Fruit fly (Drosophila melanogaster) whole organism, embryonic: ENCODE measurements around the gene CG6409.

Source experiments
- Adf1 ChIP-seq: fragments of 200-800 bp; sonication (Bioruptor generic); IDR thresholded peaks from 2 replicates; pipeline ENCODE4 v1.3.6; 2022; ENCODE audit warnings: missing biosample characterization, missing genetic modification characterization
- CG11085 ChIP-seq: fragments of 200-800 bp; sonication (Bioruptor generic); IDR thresholded peaks from 2 replicates; pipeline ENCODE4 v1.3.6; 2022; ENCODE audit warnings: missing biosample characterization, missing genetic modification characterization
- CG11504 ChIP-seq: fragments of 200-800 bp; sonication (Bioruptor generic); optimal IDR thresholded peaks from 3 replicates; lab custom pipeline; 2019; ENCODE audit warnings: missing biosample characterization, mild to moderate bottlenecking, missing genetic modification characterization, moderate library complexity
- CG12219 ChIP-seq: fragments of 200-800 bp; sonication (Bioruptor generic); optimal IDR thresholded peaks from 3 replicates; lab custom pipeline; 2018; ENCODE audit warnings: missing biosample characterization, mild to moderate bottlenecking, missing genetic modification characterization
- CG15073 ChIP-seq: fragments of 200-800 bp; sonication (Bioruptor generic); optimal IDR thresholded peaks from 2 replicates; lab custom pipeline; 2016; ENCODE audit warnings: missing biosample characterization, missing genetic modification characterization
- CG15696 ChIP-seq: fragments of 200-800 bp; sonication (Bioruptor generic); optimal IDR thresholded peaks from 2 replicates; lab custom pipeline; 2019; ENCODE audit warnings: missing biosample characterization, mild to moderate bottlenecking, missing genetic modification characterization, moderate library complexity
- CG1603 ChIP-seq: fragments of 200-800 bp; sonication (Bioruptor generic); optimal IDR thresholded peaks from 2 replicates; lab custom pipeline; 2019; ENCODE audit warnings: missing biosample characterization, mild to moderate bottlenecking, missing genetic modification characterization, moderate library complexity
- CG17361 ChIP-seq: fragments of 200-800 bp; sonication (Bioruptor generic); IDR thresholded peaks from 3 replicates; pipeline ENCODE4 v1.3.6; 2022; ENCODE audit warnings: missing biosample characterization, missing genetic modification characterization
- CG18262 ChIP-seq: fragments of 200-800 bp; optimal IDR thresholded peaks from 3 replicates; lab custom pipeline; 2019; ENCODE audit warnings: missing biosample characterization, mild to moderate bottlenecking, missing genetic modification characterization, moderate library complexity
- CG18599 ChIP-seq: fragments of 200-800 bp; sonication (Bioruptor generic); optimal IDR thresholded peaks from 3 replicates; lab custom pipeline; 2017; ENCODE audit warnings: missing biosample characterization, missing genetic modification characterization, mild to moderate bottlenecking, moderate library complexity, missing genetic modification reagents
- CG30020 ChIP-seq: fragments of 200-800 bp; optimal IDR thresholded peaks from 2 replicates; lab custom pipeline; 2019; ENCODE audit warnings: missing biosample characterization, mild to moderate bottlenecking, missing genetic modification characterization, moderate library complexity
- CG34422 ChIP-seq: fragments of 200-800 bp; sonication (Bioruptor generic); IDR thresholded peaks from 3 replicates; pipeline ENCODE4 v1.3.6; 2022; ENCODE audit warnings: missing biosample characterization, missing genetic modification characterization
- CG3847 ChIP-seq: fragments of 200-800 bp; sonication (Bioruptor generic); IDR thresholded peaks from 2 replicates; pipeline ENCODE4 v1.3.6; 2022; ENCODE audit warnings: missing biosample characterization, missing genetic modification characterization
- CG6683 ChIP-seq: fragments of 200-800 bp; sonication (Bioruptor generic); optimal IDR thresholded peaks from 2 replicates; lab custom pipeline; 2017; ENCODE audit warnings: missing biosample characterization, mild to moderate bottlenecking, missing genetic modification characterization, missing genetic modification reagents
- D19B ChIP-seq: fragments of 200-800 bp; sonication (Bioruptor generic); optimal IDR thresholded peaks from 2 replicates; lab custom pipeline; 2017; ENCODE audit warnings: missing biosample characterization, mild to moderate bottlenecking, missing genetic modification characterization
- Doc2 ChIP-seq: fragments of 200-800 bp; sonication (Bioruptor generic); IDR thresholded peaks from 2 replicates; pipeline ENCODE4 v1.3.6; 2022; ENCODE audit warnings: missing biosample characterization, missing genetic modification characterization
- Fer2 ChIP-seq: fragments of 200-800 bp; sonication (Bioruptor generic); optimal IDR thresholded peaks from 2 replicates; lab custom pipeline; 2018; ENCODE audit warnings: missing biosample characterization, mild to moderate bottlenecking, missing genetic modification characterization, moderate library complexity
- GATAe ChIP-seq: fragments of 200-800 bp; sonication (Bioruptor generic); conservative IDR thresholded peaks from 2 replicates; pipeline ENCODE4 v1.3.6; 2022; ENCODE audit warnings: missing biosample characterization, missing genetic modification characterization
- HLH54F ChIP-seq: fragments of 200-800 bp; sonication (Bioruptor generic); optimal IDR thresholded peaks from 3 replicates; lab custom pipeline; 2016; ENCODE audit warnings: missing biosample characterization, missing genetic modification characterization
- HLHmδ ChIP-seq: fragments of 200-800 bp; sonication (Bioruptor generic); optimal IDR thresholded peaks from 2 replicates; lab custom pipeline; 2018; ENCODE audit warnings: missing biosample characterization, mild to moderate bottlenecking, missing genetic modification characterization, moderate library complexity
- HmgZ ChIP-seq: fragments of 200-800 bp; sonication (Bioruptor generic); optimal IDR thresholded peaks from 2 replicates; lab custom pipeline; 2018; ENCODE audit warnings: missing biosample characterization, mild to moderate bottlenecking, missing genetic modification characterization
- Jarid2 ChIP-seq: fragments of 200-800 bp; sonication (Bioruptor generic); optimal IDR thresholded peaks from 3 replicates; lab custom pipeline; 2017; ENCODE audit warnings: mild to moderate bottlenecking, missing biosample characterization, missing genetic modification reagents, missing genetic modification characterization
- Med ChIP-seq: fragments of 200-800 bp; sonication (Bioruptor generic); peaks from one replicate; lab custom pipeline; 2016; ENCODE audit warnings: missing biosample characterization, missing genetic modification characterization, mild to moderate bottlenecking, inconsistent platforms, moderate library complexity
- Mrtf ChIP-seq: fragments of 200-800 bp; sonication (Bioruptor generic); IDR thresholded peaks from 3 replicates; pipeline ENCODE4 v1.3.6; 2022; ENCODE audit warnings: missing biosample characterization, missing genetic modification characterization
- Pdp1 ChIP-seq, 2 experiments: fragments of 200-800 bp; sonication (Bioruptor generic); optimal IDR thresholded peaks; 3 replicates each; lab custom pipeline; 2016; ENCODE audit warnings: missing biosample characterization in 2 of 2, missing genetic modification characterization in 2 of 2, mild to moderate bottlenecking in 1 of 2, moderate library complexity in 1 of 2
- Sin3A ChIP-seq: fragments of >200 bp; optimal IDR thresholded peaks from 2 replicates; lab custom pipeline; 2018
- Stat92E ChIP-seq, 3 experiments: fragments of >200 bp in 2 of 3; fragments of 200-800 bp in 1 of 3; sonication (Bioruptor generic) in 1 of 3; optimal IDR thresholded peaks; 2 replicates each; lab custom pipeline; 2017 to 2019; ENCODE audit warnings: missing biosample characterization in 3 of 3, missing genetic modification characterization in 3 of 3, mild to moderate bottlenecking in 1 of 3, moderate library complexity in 1 of 3
- Xrp1 ChIP-seq: fragments of 200-800 bp; sonication (Bioruptor generic); IDR thresholded peaks from 2 replicates; pipeline ENCODE4 v1.3.6; 2022; ENCODE audit warnings: missing biosample characterization, missing genetic modification characterization
- YL-1 ChIP-seq: fragments of 200-800 bp; sonication (Bioruptor generic); optimal IDR thresholded peaks from 3 replicates; lab custom pipeline; 2017; ENCODE audit warnings: missing biosample characterization, mild to moderate bottlenecking, missing genetic modification characterization
- aop ChIP-seq: fragments of 200-800 bp; sonication (Bioruptor generic); IDR thresholded peaks from 2 replicates; pipeline ENCODE4 v1.3.6; 2022; ENCODE audit warnings: missing biosample characterization, missing genetic modification characterization
- ci ChIP-seq: fragments of 200-800 bp; sonication (Bioruptor generic); IDR thresholded peaks from 3 replicates; pipeline ENCODE4 v1.3.6; 2022; ENCODE audit warnings: missing biosample characterization, missing genetic modification characterization
- cwo ChIP-seq: fragments of 200-800 bp; sonication (Bioruptor generic); optimal IDR thresholded peaks from 3 replicates; lab custom pipeline; 2017; ENCODE audit warnings: missing biosample characterization, missing genetic modification characterization, mild to moderate bottlenecking, moderate library complexity, missing genetic modification reagents
- dmrt11E ChIP-seq: fragments of 200-800 bp; sonication (Bioruptor generic); optimal IDR thresholded peaks from 3 replicates; lab custom pipeline; 2018; ENCODE audit warnings: missing biosample characterization, mild to moderate bottlenecking, missing genetic modification characterization, moderate library complexity
- dmrt99B ChIP-seq: fragments of 200-800 bp; sonication (Bioruptor generic); optimal IDR thresholded peaks from 2 replicates; lab custom pipeline; 2018; ENCODE audit warnings: missing biosample characterization, mild to moderate bottlenecking, missing genetic modification characterization, moderate library complexity
- ewg ChIP-seq: fragments of 200-800 bp; sonication (Bioruptor generic); optimal IDR thresholded peaks from 3 replicates; lab custom pipeline; 2017; ENCODE audit warnings: mild to moderate bottlenecking, missing biosample characterization, missing genetic modification reagents, missing genetic modification characterization
- grn ChIP-seq: fragments of 200-800 bp; sonication (Bioruptor generic); optimal IDR thresholded peaks from 3 replicates; lab custom pipeline; 2017; ENCODE audit warnings: missing biosample characterization, missing genetic modification characterization
- gro ChIP-seq: fragments of 200-800 bp; sonication (Bioruptor generic); optimal IDR thresholded peaks from 2 replicates; lab custom pipeline; 2016; ENCODE audit warnings: missing biosample characterization, missing genetic modification characterization
- gsb-n ChIP-seq: fragments of 200-800 bp; sonication (Bioruptor generic); optimal IDR thresholded peaks from 3 replicates; lab custom pipeline; 2018; ENCODE audit warnings: missing biosample characterization, mild to moderate bottlenecking, missing genetic modification characterization
- hkb ChIP-seq, 2 experiments: fragments of 200-800 bp in 1 of 2; fragments of >200 bp in 1 of 2; sonication (Bioruptor generic) in 1 of 2; IDR thresholded peaks in 1 of 2; optimal IDR thresholded peaks in 1 of 2; 2 replicates each; pipeline versions ENCODE4 v1.3.6 to Lab custom; 2017 to 2022; ENCODE audit warnings: missing biosample characterization in 1 of 2, missing genetic modification characterization in 1 of 2
- ind ChIP-seq: fragments of 200-800 bp; sonication (Bioruptor generic); optimal IDR thresholded peaks from 3 replicates; lab custom pipeline; 2016; ENCODE audit warnings: missing biosample characterization, missing genetic modification characterization
- odd ChIP-seq: fragments of 200-800 bp; sonication (Bioruptor generic); optimal IDR thresholded peaks from 2 replicates; lab custom pipeline; 2017; ENCODE audit warnings: missing biosample characterization, mild to moderate bottlenecking, missing genetic modification characterization
- pita ChIP-seq: fragments of 200-800 bp; sonication (Bioruptor generic); optimal IDR thresholded peaks from 2 replicates; lab custom pipeline; 2017; ENCODE audit warnings: missing biosample characterization, mild to moderate bottlenecking, missing genetic modification characterization
- schlank ChIP-seq: fragments of 200-800 bp; sonication (Bioruptor generic); optimal IDR thresholded peaks from 2 replicates; lab custom pipeline; 2018; ENCODE audit warnings: missing biosample characterization, mild to moderate bottlenecking, missing genetic modification characterization
- sens ChIP-seq: fragments of 200-800 bp; sonication (Bioruptor generic); peaks from one replicate; lab custom pipeline; 2016; ENCODE audit warnings: missing biosample characterization, missing genetic modification characterization
- tap ChIP-seq: fragments of 200-800 bp; optimal IDR thresholded peaks from 3 replicates; lab custom pipeline; 2019; ENCODE audit warnings: missing biosample characterization, mild to moderate bottlenecking, missing genetic modification characterization, moderate library complexity
- tna ChIP-seq: fragments of 200-800 bp; sonication (Bioruptor generic); IDR thresholded peaks from 2 replicates; pipeline ENCODE4 v1.3.6; 2022; ENCODE audit warnings: missing biosample characterization, missing genetic modification characterization; ENCODE audit not compliant: partially characterized antibody
- trem ChIP-seq: fragments of 200-800 bp; optimal IDR thresholded peaks from 3 replicates; lab custom pipeline; 2019; ENCODE audit warnings: missing biosample characterization, mild to moderate bottlenecking, missing genetic modification characterization, moderate library complexity

Gene CG6409

dm6 chr3L:10897534-10898255 lies 15.5 kb upstream of the CG6409 start (continued):
- no peak for TF ChIP-seq Xrp1 (GFP tag; lab: Robert Waterston, UW)
- TF ChIP-seq Doc2 (GFP tag; lab: Robert Waterston, UW), result no peak
- peak; percentile 77 for TF ChIP-seq Med (GFP tag; lab: Kevin White, UChicago)
- TF ChIP-seq odd (GFP tag; lab: Kevin White, UChicago), result no peak
- TF ChIP-seq Sin3A (lab: Kevin White, UChicago), result no peak
- TF ChIP-seq pita (GFP tag; lab: Kevin White, UChicago), result no peak
- TF ChIP-seq Fer2 (tag; lab: Kevin White, UChicago), result no peak
- no peak for TF ChIP-seq dmrt11E (tag; lab: Kevin White, UChicago)
- TF ChIP-seq aop (GFP tag; lab: Robert Waterston, UW), result no peak
- TF ChIP-seq D19B, result peak; percentile 89
- TF ChIP-seq CG12219 (GFP tag; lab: Kevin White, UChicago), result no peak
- peak; percentile 1 for TF ChIP-seq HmgZ (tag; lab: Kevin White, UChicago)
- TF ChIP-seq Stat92E (GFP tag; optimal IDR thresholded peaks at IDR 0.05; lab: Kevin White, UChicago), result peak in 1 of 3 experiments; percentile 71
- TF ChIP-seq CG6683 (GFP tag; lab: Kevin White, UChicago), result no peak
- peak; percentile 7 for TF ChIP-seq Jarid2 (GFP tag; lab: Kevin White, UChicago)
- TF ChIP-seq ci (GFP tag; lab: Robert Waterston, UW), result no peak; the same call in 2 of the 3 replicates
- no peak for TF ChIP-seq CG3847 (GFP tag; lab: Robert Waterston, UW)
- no peak for TF ChIP-seq gro (GFP tag; lab: Kevin White, UChicago)
- peak; percentile 6 for TF ChIP-seq ewg (GFP tag; lab: Kevin White, UChicago)
- TF ChIP-seq HLHmδ, result no peak
- peak; percentile 81 for TF ChIP-seq sens
- peak; percentile 70 for TF ChIP-seq cwo (GFP tag; lab: Kevin White, UChicago)
- TF ChIP-seq schlank (tag; lab: Kevin White, UChicago), result no peak
- peak; percentile 35 for TF ChIP-seq grn (GFP tag; lab: Kevin White, UChicago)
- TF ChIP-seq CG15696, result no peak
- no peak for TF ChIP-seq Mrtf
- TF ChIP-seq CG18599, result no peak
- TF ChIP-seq dmrt99B (tag; lab: Kevin White, UChicago), result peak; percentile 3
- no peak for TF ChIP-seq hkb (optimal IDR thresholded peaks at IDR 0.05; lab: Kevin White, UChicago)
- TF ChIP-seq hkb (GFP tag; IDR thresholded peaks at IDR 0.05; lab: Robert Waterston, UW), result 0 out of 2 replicates have a peak, but pooled peaks have one; percentile 15
- no peak for TF ChIP-seq ind
- peak; percentile 41 for TF ChIP-seq CG1603 (tag; lab: Kevin White, UChicago)
- TF ChIP-seq HLH54F, result no peak
- TF ChIP-seq CG30020, result no peak
- TF ChIP-seq Pdp1 (GFP tag; optimal IDR thresholded peaks at IDR 0.05; lab: Kevin White, UChicago), result peak in 1 of 2 experiments; percentile 70
- no peak for TF ChIP-seq trem (tag; lab: Kevin White, UChicago)
- peak; percentile 8 for TF ChIP-seq CG18262 (tag; lab: Kevin White, UChicago)
- no peak for TF ChIP-seq tap
- TF ChIP-seq CG34422, result peak; percentile 29; the same call in 2 of the 3 replicates
- no peak for TF ChIP-seq CG15073
- peak; percentile 7 for TF ChIP-seq CG11504 (tag; lab: Kevin White, UChicago)
- TF ChIP-seq CG17361, result 0 out of 3 replicates have a peak, but pooled peaks have one; percentile 12
- TF ChIP-seq YL-1, result no peak
- TF ChIP-seq CG11085 (GFP tag; lab: Robert Waterston, UW), result no peak
- TF ChIP-seq GATAe (GFP tag; lab: Robert Waterston, UW), result peak; percentile 47; the same call in 1 of the 2 replicates
- TF ChIP-seq Adf1 (GFP tag; lab: Robert Waterston, UW), result 0 out of 2 replicates have a peak, but pooled peaks have one; percentile 23
- TF ChIP-seq tna (GFP tag; lab: Robert Waterston, UW), result no peak
- peak; percentile 1 for TF ChIP-seq gsb-n
